Worm (Caenorhabditis elegans) whole organism, L2 larva: ENCODE results near the gene C14F11.7.

Experiments
- C34F6.9 ChIP-seq: fragments of 150-350 bp; optimal IDR thresholded peaks from 2 replicates; lab custom pipeline; 2014; ENCODE audit warnings: missing biosample characterization, missing genetic modification characterization
- F13H6.1 ChIP-seq: sonication (generic microtip); optimal IDR thresholded peaks from 2 replicates; lab custom pipeline; 2016; ENCODE audit warnings: missing genetic modification characterization, missing compliant biosample characterization
- R02D3.7 ChIP-seq: fragments of 150-350 bp; optimal IDR thresholded peaks from 2 replicates; lab custom pipeline; 2014; ENCODE audit warnings: missing biosample characterization, missing genetic modification characterization
- Y55F3AM.14 ChIP-seq: fragments of 200-800 bp; sonication (Bioruptor generic); optimal IDR thresholded peaks from 2 replicates; lab custom pipeline; 2018; ENCODE audit warnings: mild to moderate bottlenecking, missing genetic modification characterization, missing compliant biosample characterization
- ZK546.5 ChIP-seq: sonication (generic microtip); optimal IDR thresholded peaks from 2 replicates; lab custom pipeline; 2017; ENCODE audit warnings: missing biosample characterization, missing genetic modification characterization
- alr-1 ChIP-seq: fragments of 150-350 bp; optimal IDR thresholded peaks from 2 replicates; lab custom pipeline; 2014; ENCODE audit warnings: missing biosample characterization, missing genetic modification characterization
- aly-2 ChIP-seq: fragments of 150-350 bp; optimal IDR thresholded peaks from 2 replicates; lab custom pipeline; 2014; ENCODE audit warnings: missing biosample characterization, missing genetic modification characterization
- ama-1 ChIP-seq: fragments of 150-350 bp; optimal IDR thresholded peaks from 2 replicates; lab custom pipeline; 2018; ENCODE audit warnings: inconsistent platforms
- blmp-1 ChIP-seq: sonication (generic microtip); optimal IDR thresholded peaks from 2 replicates; lab custom pipeline; 2017; ENCODE audit warnings: missing genetic modification characterization, mild to moderate bottlenecking, missing compliant biosample characterization, antibody characterized with exemption, moderate library complexity; ENCODE audit not compliant: insufficient read depth
- ceh-16 ChIP-seq: fragments of 150-350 bp; optimal IDR thresholded peaks from 2 replicates; lab custom pipeline; 2014; ENCODE audit warnings: missing biosample characterization, missing genetic modification characterization
- ceh-82 ChIP-seq: fragments of 150-350 bp; optimal IDR thresholded peaks from 2 replicates; lab custom pipeline; 2014; ENCODE audit warnings: missing biosample characterization, missing genetic modification characterization
- crh-2 ChIP-seq: sonication (generic microtip); optimal IDR thresholded peaks from 2 replicates; lab custom pipeline; 2017; ENCODE audit warnings: missing biosample characterization, missing genetic modification characterization
- dmd-4 ChIP-seq: sonication (generic microtip); optimal IDR thresholded peaks from 2 replicates; lab custom pipeline; 2017; ENCODE audit warnings: missing biosample characterization, missing genetic modification characterization
- egl-27 ChIP-seq: sonication (generic microtip); optimal IDR thresholded peaks from 3 replicates; lab custom pipeline; 2017; ENCODE audit warnings: missing biosample characterization, missing genetic modification reagents, missing genetic modification characterization
- elt-1 ChIP-seq: fragments of 150-350 bp; optimal IDR thresholded peaks from 2 replicates; lab custom pipeline; 2014; ENCODE audit warnings: missing biosample characterization, missing genetic modification characterization
- elt-3 ChIP-seq: sonication (generic microtip); optimal IDR thresholded peaks from 2 replicates; lab custom pipeline; 2017; ENCODE audit warnings: missing biosample characterization, missing genetic modification characterization
- fos-1 ChIP-seq: fragments of 150-350 bp; optimal IDR thresholded peaks from 2 replicates; lab custom pipeline; 2014; ENCODE audit warnings: missing biosample characterization, missing genetic modification characterization
- gmeb-1 ChIP-seq: fragments of 150-350 bp; optimal IDR thresholded peaks from 2 replicates; lab custom pipeline; 2014; ENCODE audit warnings: missing biosample characterization, missing genetic modification characterization
- lin-11 ChIP-seq: fragments of 150-350 bp; sonication (generic microtip); optimal IDR thresholded peaks from 2 replicates; lab custom pipeline; 2014; ENCODE audit warnings: missing biosample characterization, missing genetic modification characterization, inconsistent platforms, mixed read lengths
- lin-13 ChIP-seq: fragments of 150-350 bp; optimal IDR thresholded peaks from 2 replicates; lab custom pipeline; 2014; ENCODE audit warnings: missing biosample characterization, missing genetic modification reagents, missing genetic modification characterization
- lin-39 ChIP-seq: fragments of 150-350 bp; optimal IDR thresholded peaks from 2 replicates; lab custom pipeline; 2014; ENCODE audit warnings: missing biosample characterization, missing genetic modification reagents, missing genetic modification characterization
- lsy-2 ChIP-seq, 2 experiments: fragments of 150-350 bp in 1 of 2; sonication (generic microtip) in 1 of 2; optimal IDR thresholded peaks; 2 replicates each; lab custom pipeline; 2014 to 2017; ENCODE audit warnings: missing biosample characterization in 2 of 2, missing genetic modification characterization in 2 of 2
- mab-5 ChIP-seq: fragments of 150-350 bp; optimal IDR thresholded peaks from 2 replicates; lab custom pipeline; 2014; ENCODE audit warnings: missing biosample characterization, missing genetic modification characterization
- mbf-1 ChIP-seq: sonication (generic microtip); optimal IDR thresholded peaks from 2 replicates; lab custom pipeline; 2017; ENCODE audit warnings: missing biosample characterization, missing genetic modification characterization
- mdl-1 ChIP-seq, 2 experiments: fragments of 150-350 bp in 1 of 2; sonication (generic microtip) in 1 of 2; optimal IDR thresholded peaks; 2 replicates each; lab custom pipeline; 2017; ENCODE audit warnings: missing biosample characterization in 2 of 2, missing genetic modification characterization in 2 of 2
- nhr-10 ChIP-seq: sonication (generic microtip); optimal IDR thresholded peaks from 2 replicates; lab custom pipeline; 2017; ENCODE audit warnings: missing biosample characterization, missing genetic modification characterization
- nhr-11 ChIP-seq: fragments of 150-350 bp; optimal IDR thresholded peaks from 2 replicates; lab custom pipeline; 2014; ENCODE audit warnings: missing biosample characterization, missing genetic modification characterization
- nhr-12 ChIP-seq: fragments of 150-350 bp; optimal IDR thresholded peaks from 2 replicates; lab custom pipeline; 2014; ENCODE audit warnings: missing biosample characterization, missing genetic modification characterization
- nhr-129 ChIP-seq: fragments of 150-350 bp; optimal IDR thresholded peaks from 2 replicates; lab custom pipeline; 2014; ENCODE audit warnings: missing biosample characterization, missing genetic modification characterization
- nhr-21 ChIP-seq: fragments of 150-350 bp; optimal IDR thresholded peaks from 2 replicates; lab custom pipeline; 2014; ENCODE audit warnings: missing biosample characterization, missing genetic modification characterization
- nhr-237 ChIP-seq: fragments of 150-350 bp; optimal IDR thresholded peaks from 2 replicates; lab custom pipeline; 2014; ENCODE audit warnings: missing biosample characterization, missing genetic modification characterization
- nhr-25 ChIP-seq: fragments of 150-350 bp; sonication (generic microtip); optimal IDR thresholded peaks from 3 replicates; lab custom pipeline; 2014; ENCODE audit warnings: missing biosample characterization, missing genetic modification characterization
- nhr-6 ChIP-seq: fragments of 150-350 bp; optimal IDR thresholded peaks from 2 replicates; lab custom pipeline; 2014; ENCODE audit warnings: missing biosample characterization, missing genetic modification characterization
- nhr-77 ChIP-seq: fragments of 150-350 bp; optimal IDR thresholded peaks from 2 replicates; lab custom pipeline; 2014; ENCODE audit warnings: missing biosample characterization, missing genetic modification characterization
- peb-1 ChIP-seq: fragments of 150-350 bp; optimal IDR thresholded peaks from 2 replicates; lab custom pipeline; 2014; ENCODE audit warnings: missing biosample characterization, missing genetic modification characterization
- sem-4 ChIP-seq: fragments of 150-350 bp; optimal IDR thresholded peaks from 2 replicates; lab custom pipeline; 2014; ENCODE audit warnings: missing biosample characterization, missing genetic modification reagents, missing genetic modification characterization
- skn-1 ChIP-seq: sonication (generic microtip); optimal IDR thresholded peaks from 2 replicates; lab custom pipeline; 2017; ENCODE audit warnings: missing biosample characterization, missing genetic modification characterization
- sma-3 ChIP-seq: sonication (generic microtip); optimal IDR thresholded peaks from 2 replicates; lab custom pipeline; 2016; ENCODE audit warnings: missing genetic modification reagents, missing genetic modification characterization, missing compliant biosample characterization
- sma-9 ChIP-seq, 2 experiments: fragments of 150-350 bp in 1 of 2; sonication (generic microtip) in 1 of 2; optimal IDR thresholded peaks; 2 replicates each; lab custom pipeline; 2014 to 2016; ENCODE audit warnings: missing genetic modification characterization in 2 of 2, mild to moderate bottlenecking in 1 of 2, missing biosample characterization in 1 of 2, missing compliant biosample characterization in 1 of 2, missing genetic modification reagents in 1 of 2, moderate library complexity in 1 of 2
- snpc-4 ChIP-seq: fragments of 150-350 bp; optimal IDR thresholded peaks from 2 replicates; lab custom pipeline; 2014; ENCODE audit warnings: missing biosample characterization, missing genetic modification characterization
- unc-39 ChIP-seq: fragments of 150-350 bp; optimal IDR thresholded peaks from 2 replicates; lab custom pipeline; 2014; ENCODE audit warnings: missing biosample characterization, missing genetic modification characterization
- unc-55 ChIP-seq: fragments of 150-350 bp; sonication (generic microtip); optimal IDR thresholded peaks from 3 replicates; lab custom pipeline; 2014; ENCODE audit warnings: missing biosample characterization, missing genetic modification reagents, missing genetic modification characterization
- unc-62 ChIP-seq: fragments of 150-350 bp; optimal IDR thresholded peaks from 2 replicates; lab custom pipeline; 2014; ENCODE audit warnings: missing biosample characterization, missing genetic modification reagents, missing genetic modification characterization
- zag-1 ChIP-seq: fragments of 150-350 bp; optimal IDR thresholded peaks from 2 replicates; lab custom pipeline; 2014; ENCODE audit warnings: missing biosample characterization, missing genetic modification characterization
- ztf-1 ChIP-seq: fragments of 200-800 bp; sonication (Bioruptor generic); conservative IDR thresholded peaks from 2 replicates; pipeline ENCODE4 v1.3.6; 2022; ENCODE audit warnings: missing genetic modification characterization, missing compliant biosample characterization
- ztf-11 ChIP-seq: sonication (generic microtip); optimal IDR thresholded peaks from 2 replicates; lab custom pipeline; 2017; ENCODE audit warnings: missing biosample characterization, missing genetic modification characterization
- ztf-4 ChIP-seq: fragments of 150-350 bp; optimal IDR thresholded peaks from 2 replicates; lab custom pipeline; 2014; ENCODE audit warnings: missing biosample characterization, missing genetic modification characterization

The C14F11.7 gene

DNA sequence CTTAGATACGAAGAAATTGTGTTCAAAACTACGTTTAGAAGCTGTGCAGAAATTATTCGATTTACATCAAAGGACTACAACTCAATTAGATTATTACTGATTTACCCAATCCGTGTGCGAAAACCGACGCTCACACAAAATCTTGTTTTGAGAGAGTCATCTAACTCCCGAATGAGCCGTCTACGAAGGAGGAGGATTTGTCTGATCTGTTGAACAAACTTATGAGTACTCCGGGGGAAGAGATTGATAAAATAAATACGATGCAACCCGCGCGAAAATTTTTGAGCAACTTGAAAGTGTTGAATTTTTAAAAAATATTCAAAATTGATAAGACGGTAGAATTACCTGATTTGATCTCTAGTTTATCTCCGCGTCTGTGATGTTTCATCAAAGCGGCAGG lies 43.0 kb upstream of the C14F11.7 start:
- TF ChIP-seq sma-9 (GFP tag; optimal IDR thresholded peaks at IDR 0.05; lab: Kevin White, UChicago): peak; percentile 1
- TF ChIP-seq sma-9 (tag; optimal IDR thresholded peaks at IDR 0.05; lab: Kevin White, UChicago): no peak
- TF ChIP-seq nhr-21 (tag; lab: Kevin White, UChicago): peak; percentile 26
- no peak for TF ChIP-seq skn-1

ce11 chrX:6250866-6251265 lies 42.5 kb upstream of the C14F11.7 start:
- TF ChIP-seq nhr-6 (no peak), dmd-4 (no peak), ama-1 (no peak), blmp-1 (tag; lab: Kevin White, UChicago) (no peak), fos-1 (tag; lab: Kevin White, UChicago) (no peak), R02D3.7 (tag; lab: Kevin White, UChicago) (no peak), sem-4 (peak; percentile 30), ztf-4 (no peak), nhr-11 (no peak), mdl-1 (tag; optimal IDR thresholded peaks at IDR 0.05; lab: Kevin White, UChicago) (no peak), ztf-1 (GFP tag; lab: Robert Waterston, UW) (no peak), sma-3 (GFP tag; lab: Kevin White, UChicago) (no peak), crh-2 (tag; lab: Kevin White, UChicago) (no peak), nhr-25 (no peak), ZK546.5 (tag; lab: Kevin White, UChicago) (no peak), unc-55 (GFP tag; lab: Kevin White, UChicago) (no peak), zag-1 (tag; lab: Kevin White, UChicago) (peak; percentile 57), sma-9 (GFP tag; optimal IDR thresholded peaks at IDR 0.05; lab: Kevin White, UChicago) (peak; percentile 62), sma-9 (tag; optimal IDR thresholded peaks at IDR 0.05; lab: Kevin White, UChicago) (no peak), lsy-2 (tag; optimal IDR thresholded peaks at IDR 0.05; lab: Kevin White, UChicago) (peak in 1 of 2 experiments; percentile 4), gmeb-1 (tag; lab: Kevin White, UChicago) (no peak)

DNA sequence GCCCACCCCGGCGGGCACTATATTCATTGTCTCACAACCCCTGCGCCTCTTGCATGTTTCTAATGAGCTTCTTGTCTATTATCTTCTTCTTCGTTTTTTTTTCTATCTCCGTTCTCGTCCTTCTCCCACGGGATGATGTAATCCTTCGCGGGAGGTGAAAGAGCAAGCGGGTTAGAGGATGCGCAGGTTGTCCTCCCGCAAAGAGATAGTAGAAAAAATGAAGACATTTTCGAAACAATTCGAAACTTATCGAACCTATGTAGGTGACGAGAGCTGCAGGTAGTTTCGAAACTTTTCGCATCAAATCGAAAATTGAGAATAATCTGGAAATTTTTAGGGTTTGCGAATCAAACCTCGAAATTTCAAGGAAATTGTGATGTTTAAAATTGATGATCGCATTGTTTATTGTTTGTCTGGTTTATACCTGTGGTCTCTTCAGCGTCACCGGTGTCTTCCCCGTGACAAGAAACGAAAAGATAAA lies 41.9 kb upstream of the C14F11.7 start:
- TF ChIP-seq blmp-1 (tag; lab: Kevin White, UChicago) (peak; percentile 1), mdl-1 (tag; optimal IDR thresholded peaks at IDR 0.05; lab: Kevin White, UChicago) (peak; percentile 9 to 28), aly-2 (tag; lab: Kevin White, UChicago) (no peak), ztf-11 (no peak), alr-1 (tag; lab: Kevin White, UChicago) (no peak), sem-4 (peak; percentile 75), ama-1 (peak; percentile 11), nhr-6 (no peak), lin-39 (tag; lab: Kevin White, UChicago) (no peak), lin-11 (tag; lab: Kevin White, UChicago) (no peak), mab-5 (tag; lab: Kevin White, UChicago) (no peak), R02D3.7 (tag; lab: Kevin White, UChicago) (no peak), ceh-16 (no peak), C34F6.9 (peak; percentile 86), zag-1 (tag; lab: Kevin White, UChicago) (no peak), nhr-11 (no peak), F13H6.1 (tag; lab: Kevin White, UChicago) (peak; percentile 74), lsy-2 (tag; optimal IDR thresholded peaks at IDR 0.05; lab: Kevin White, UChicago) (peak in 1 of 2 experiments; percentile 32), unc-39 (tag; lab: Kevin White, UChicago) (no peak), mbf-1 (tag; lab: Kevin White, UChicago) (no peak), ceh-82 (tag; lab: Kevin White, UChicago) (no peak), nhr-10 (tag; lab: Kevin White, UChicago) (no peak), nhr-77 (no peak), sma-3 (GFP tag; lab: Kevin White, UChicago) (peak; percentile 70), crh-2 (tag; lab: Kevin White, UChicago) (peak; percentile 42), lin-13 (GFP tag; lab: Kevin White, UChicago) (peak; percentile 8), nhr-237 (tag; lab: Kevin White, UChicago) (no peak), nhr-25 (peak; percentile 4), ztf-4 (no peak), unc-55 (GFP tag; lab: Kevin White, UChicago) (peak; percentile 17), sma-9 (GFP tag; optimal IDR thresholded peaks at IDR 0.05; lab: Kevin White, UChicago) (peak; percentile 87), sma-9 (tag; optimal IDR thresholded peaks at IDR 0.05; lab: Kevin White, UChicago) (no peak), elt-3 (tag; lab: Kevin White, UChicago) (no peak), egl-27 (peak; percentile 49), skn-1 (no peak), nhr-21 (tag; lab: Kevin White, UChicago) (peak; percentile 66), gmeb-1 (tag; lab: Kevin White, UChicago) (peak; percentile 6), dmd-4 (no peak), nhr-12 (tag; lab: Kevin White, UChicago) (no peak), peb-1 (tag; lab: Kevin White, UChicago) (no peak), snpc-4 (tag; lab: Kevin White, UChicago) (no peak), unc-62 (no peak), elt-1 (tag; lab: Kevin White, UChicago) (no peak), Y55F3AM.14 (GFP tag; lab: Kevin White, UChicago) (no peak), fos-1 (tag; lab: Kevin White, UChicago) (peak; percentile 90), nhr-129 (tag; lab: Kevin White, UChicago) (peak; percentile 98)
